Fruit fly (Drosophila melanogaster): ENCODE measurements around the gene beat-Vb.

DNA sequence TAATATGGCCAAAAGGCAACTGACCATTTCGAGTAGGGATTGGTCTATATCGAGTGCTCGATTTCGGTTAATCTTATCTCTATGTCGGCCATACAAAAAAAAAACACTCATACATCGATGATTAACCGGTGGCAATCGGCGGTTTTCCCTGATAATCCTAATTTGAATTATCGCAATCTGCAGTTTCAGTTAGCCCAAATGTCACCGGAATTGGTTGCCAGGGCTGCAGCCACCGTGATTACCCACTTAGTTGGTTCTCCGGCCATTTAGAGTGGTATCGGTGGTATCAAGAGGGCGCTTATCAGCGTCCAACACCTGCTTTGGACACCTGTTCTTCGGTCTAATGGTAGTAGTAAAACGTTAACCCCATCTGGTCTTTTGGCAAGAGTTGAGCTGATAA lies 56.2 kb downstream of the beat-Vb start:
- no peak for TF ChIP-seq sob (GFP tag; IDR thresholded peaks at IDR 0.05)
- TF ChIP-seq CG31224 (GFP tag; IDR thresholded peaks at IDR 0.05), result no peak
- no peak for TF ChIP-seq CG2875 (GFP tag; optimal IDR thresholded peaks at IDR 0.05)
- no peak for TF ChIP-seq CG12071 (GFP tag; optimal IDR thresholded peaks at IDR 0.05)
- TF ChIP-seq Opbp (GFP tag; IDR thresholded peaks at IDR 0.05; ENCODE audit: partially characterized antibody), result no peak
- TF ChIP-seq CG11560 (tag; IDR thresholded peaks at IDR 0.05), result no peak
- no peak for TF ChIP-seq luna (GFP tag; optimal IDR thresholded peaks at IDR 0.05)
- no peak for TF ChIP-seq CG13123 (GFP tag; optimal IDR thresholded peaks at IDR 0.05)
- TF ChIP-seq CG11085 (GFP tag; IDR thresholded peaks at IDR 0.05), result no peak
- TF ChIP-seq toy (GFP tag; IDR thresholded peaks at IDR 0.05), result no peak
- TF ChIP-seq Asciz (GFP tag; optimal IDR thresholded peaks at IDR 0.05), result no peak
- no peak for TF ChIP-seq Dll (GFP tag; IDR thresholded peaks at IDR 0.05; ENCODE audit: partially characterized antibody)

Data from whole organism, embryonic.